Worm (Caenorhabditis elegans) whole organism, L4 larva: ENCODE measurements around the gene mdt-11.

ENCODE experiments used
- F10B5.3 ChIP-seq: sonication (generic microtip); optimal IDR thresholded peaks from 2 replicates; lab custom pipeline; 2016; ENCODE audit warnings: mild to moderate bottlenecking, missing genetic modification characterization, missing compliant biosample characterization
- F37D6.2 ChIP-seq: sonication (generic microtip); optimal IDR thresholded peaks from 2 replicates; lab custom pipeline; 2016; ENCODE audit warnings: mild to moderate bottlenecking, missing genetic modification characterization, missing compliant biosample characterization
- F49E8.2 ChIP-seq: sonication (generic microtip); optimal IDR thresholded peaks from 2 replicates; lab custom pipeline; 2016; ENCODE audit warnings: missing compliant biosample characterization, mild to moderate bottlenecking, missing genetic modification characterization, borderline replicate concordance
- R02D3.7 ChIP-seq: fragments of 150-350 bp; sonication (generic microtip); optimal IDR thresholded peaks from 3 replicates; lab custom pipeline; 2014; ENCODE audit warnings: missing biosample characterization, missing genetic modification characterization
- T20F7.1 ChIP-seq: fragments of 200-800 bp; sonication (Bioruptor generic); optimal IDR thresholded peaks from 2 replicates; lab custom pipeline; 2018; ENCODE audit warnings: mild to moderate bottlenecking, missing genetic modification characterization, missing compliant biosample characterization
- T26A8.4 ChIP-seq: fragments of 200-800 bp; sonication (Bioruptor generic); IDR thresholded peaks from 2 replicates; pipeline ENCODE4 v1.3.6; 2022; ENCODE audit warnings: missing genetic modification characterization, missing compliant biosample characterization
- Y48G9A.11 ChIP-seq: fragments of 200-800 bp; sonication (Bioruptor generic); IDR thresholded peaks from 2 replicates; pipeline ENCODE4 v1.3.6; 2022; ENCODE audit warnings: missing genetic modification reagents, missing genetic modification characterization, missing compliant biosample characterization
- Y5F2A.4 ChIP-seq: fragments of 200-800 bp; sonication (Bioruptor generic); optimal IDR thresholded peaks from 2 replicates; lab custom pipeline; 2018; ENCODE audit warnings: mild to moderate bottlenecking, missing genetic modification characterization, missing compliant biosample characterization
- ZK337.2 ChIP-seq: fragments of 200-800 bp; sonication (Bioruptor generic); IDR thresholded peaks from 2 replicates; pipeline ENCODE4 v1.3.6; 2022; ENCODE audit warnings: missing genetic modification reagents, missing genetic modification characterization, missing compliant biosample characterization
- ZK546.5 ChIP-seq, 2 experiments: sonication (generic microtip); optimal IDR thresholded peaks; 2 replicates each; lab custom pipeline; 2017; ENCODE audit warnings: missing biosample characterization in 2 of 2, missing genetic modification characterization in 2 of 2
- aly-2 ChIP-seq: sonication (generic microtip); optimal IDR thresholded peaks from 2 replicates; lab custom pipeline; 2018; ENCODE audit warnings: missing biosample characterization, missing genetic modification characterization
- attf-4 ChIP-seq: sonication (generic microtip); optimal IDR thresholded peaks from 3 replicates; lab custom pipeline; 2017; ENCODE audit warnings: missing biosample characterization, missing genetic modification characterization
- ceh-20 ChIP-seq: fragments of 200-800 bp; sonication (Bioruptor generic); IDR thresholded peaks from 2 replicates; pipeline ENCODE4 v1.3.6; 2022; ENCODE audit warnings: missing genetic modification reagents, missing genetic modification characterization, missing compliant biosample characterization
- ceh-32 ChIP-seq: sonication (generic microtip); optimal IDR thresholded peaks from 2 replicates; lab custom pipeline; 2016; ENCODE audit warnings: mild to moderate bottlenecking, missing genetic modification characterization, missing compliant biosample characterization; ENCODE audit not compliant: poor library complexity
- ceh-44 ChIP-seq: fragments of 200-800 bp; sonication (Bioruptor generic); IDR thresholded peaks from 2 replicates; pipeline ENCODE4 v1.3.6; 2022; ENCODE audit warnings: missing genetic modification reagents, missing genetic modification characterization, missing compliant biosample characterization
- ces-1 ChIP-seq: fragments of 150-350 bp; sonication (generic microtip); optimal IDR thresholded peaks from 4 replicates; lab custom pipeline; 2014; ENCODE audit warnings: missing biosample characterization, missing genetic modification reagents, missing genetic modification characterization
- ctbp-1 ChIP-seq: fragments of 200-800 bp; sonication (Bioruptor generic); IDR thresholded peaks from 2 replicates; pipeline ENCODE4 v1.3.6; 2022; ENCODE audit warnings: missing genetic modification reagents, missing genetic modification characterization, missing compliant biosample characterization
- daf-12 ChIP-seq: fragments of 150-350 bp; optimal IDR thresholded peaks from 2 replicates; lab custom pipeline; 2014; ENCODE audit warnings: missing biosample characterization, missing genetic modification reagents, missing genetic modification characterization
- daf-19 ChIP-seq: fragments of 200-800 bp; sonication (Bioruptor generic); conservative IDR thresholded peaks from 2 replicates; pipeline ENCODE4 v1.3.6; 2022; ENCODE audit warnings: missing genetic modification characterization, missing compliant biosample characterization
- daf-8 ChIP-seq: fragments of 200-800 bp; sonication (Bioruptor generic); IDR thresholded peaks from 2 replicates; pipeline ENCODE4 v1.3.6; 2022; ENCODE audit warnings: missing genetic modification characterization, missing compliant biosample characterization
- dmd-6 ChIP-seq: fragments of 200-800 bp; sonication (Bioruptor generic); IDR thresholded peaks from 2 replicates; pipeline ENCODE4 v1.3.6; 2022; ENCODE audit warnings: missing genetic modification reagents, missing genetic modification characterization, missing compliant biosample characterization
- dmd-9 ChIP-seq: fragments of 200-800 bp; sonication (Bioruptor generic); IDR thresholded peaks from 2 replicates; pipeline ENCODE4 v1.3.6; 2022; ENCODE audit warnings: missing genetic modification reagents, missing genetic modification characterization, missing compliant biosample characterization
- dpl-1 ChIP-seq: fragments of 150-350 bp; optimal IDR thresholded peaks from 2 replicates; lab custom pipeline; 2014; ENCODE audit warnings: missing biosample characterization, missing genetic modification reagents, missing genetic modification characterization
- duxl-1 ChIP-seq: sonication (generic microtip); optimal IDR thresholded peaks from 2 replicates; lab custom pipeline; 2016; ENCODE audit warnings: mild to moderate bottlenecking, missing genetic modification characterization, moderate library complexity, missing compliant biosample characterization; ENCODE audit not compliant: poor library complexity
- dve-1 ChIP-seq: sonication (generic microtip); optimal IDR thresholded peaks from 2 replicates; lab custom pipeline; 2017; ENCODE audit warnings: antibody characterized with exemption, mild to moderate bottlenecking, missing genetic modification characterization, missing compliant biosample characterization; ENCODE audit not compliant: insufficient read depth
- egl-43 ChIP-seq: fragments of 200-800 bp; sonication (Bioruptor generic); IDR thresholded peaks from 2 replicates; pipeline ENCODE4 v1.3.6; 2022; ENCODE audit warnings: missing genetic modification reagents, missing genetic modification characterization, missing compliant biosample characterization
- hif-1 ChIP-seq, 2 experiments: sonication (generic microtip); optimal IDR thresholded peaks; 2 replicates each; lab custom pipeline; 2016 to 2017; ENCODE audit warnings: missing compliant biosample characterization in 2 of 2, missing genetic modification characterization in 2 of 2, missing genetic modification reagents in 2 of 2, missing genotype in 2 of 2, mild to moderate bottlenecking in 1 of 2
- lin-13 ChIP-seq: fragments of 150-350 bp; optimal IDR thresholded peaks from 2 replicates; lab custom pipeline; 2014; ENCODE audit warnings: missing biosample characterization, missing genetic modification reagents, missing genetic modification characterization
- lsy-2 ChIP-seq, 2 experiments: fragments of 150-350 bp in 1 of 2; sonication (generic microtip) in 1 of 2; optimal IDR thresholded peaks; 2 replicates each; lab custom pipeline; 2014 to 2017; ENCODE audit warnings: missing biosample characterization in 2 of 2, missing genetic modification characterization in 2 of 2
- mes-2 ChIP-seq: sonication (generic microtip); optimal IDR thresholded peaks from 2 replicates; lab custom pipeline; 2016; ENCODE audit warnings: missing genotype, mild to moderate bottlenecking, missing genetic modification characterization, missing compliant biosample characterization; ENCODE audit not compliant: poor library complexity, severe bottlenecking
- mxl-3 ChIP-seq: fragments of 200-800 bp; sonication (Bioruptor generic); optimal IDR thresholded peaks from 2 replicates; lab custom pipeline; 2018; ENCODE audit warnings: mild to moderate bottlenecking, missing genetic modification characterization, missing compliant biosample characterization
- nhr-10 ChIP-seq: fragments of 150-350 bp; optimal IDR thresholded peaks from 2 replicates; lab custom pipeline; 2014; ENCODE audit warnings: missing biosample characterization, missing genetic modification characterization
- nhr-237 ChIP-seq: sonication (generic microtip); optimal IDR thresholded peaks from 2 replicates; lab custom pipeline; 2017; ENCODE audit warnings: missing biosample characterization, missing genetic modification characterization
- nhr-6 ChIP-seq: fragments of 150-350 bp; optimal IDR thresholded peaks from 2 replicates; lab custom pipeline; 2014; ENCODE audit warnings: missing biosample characterization, missing genetic modification characterization
- pqm-1 ChIP-seq: sonication (generic microtip); optimal IDR thresholded peaks from 2 replicates; lab custom pipeline; 2017; ENCODE audit warnings: missing biosample characterization, missing genetic modification characterization
- rbr-2 ChIP-seq: sonication (generic microtip); optimal IDR thresholded peaks from 2 replicates; lab custom pipeline; 2016; ENCODE audit warnings: missing genotype, missing genetic modification characterization, missing compliant biosample characterization
- saeg-2 ChIP-seq: fragments of 200-800 bp; sonication (Bioruptor generic); IDR thresholded peaks from 2 replicates; pipeline ENCODE4 v1.3.6; 2022; ENCODE audit warnings: missing genetic modification reagents, missing genetic modification characterization, missing compliant biosample characterization
- tra-1 ChIP-seq: fragments of 200-800 bp; sonication (Bioruptor generic); IDR thresholded peaks from 2 replicates; pipeline ENCODE4 v1.3.6; 2022; ENCODE audit warnings: missing genetic modification reagents, missing genetic modification characterization, missing compliant biosample characterization
- unc-130 ChIP-seq: sonication (generic microtip); optimal IDR thresholded peaks from 2 replicates; lab custom pipeline; 2016; ENCODE audit warnings: missing genetic modification reagents, missing genetic modification characterization, missing compliant biosample characterization
- unc-62 ChIP-seq, 3 experiments: fragments of 150-350 bp in 1 of 3; sonication (generic microtip); optimal IDR thresholded peaks in 2 of 3; peaks in 1 of 3; 1 replicate in 1 of 3; 2 replicates in 2 of 3; lab custom pipeline; 2014 to 2017; ENCODE audit warnings: missing biosample characterization in 3 of 3, missing genetic modification characterization in 3 of 3, missing genetic modification reagents in 3 of 3, missing genotype in 1 of 3
- vab-7 ChIP-seq: fragments of 200-800 bp; sonication (Bioruptor generic); IDR thresholded peaks from 2 replicates; pipeline ENCODE4 v1.3.6; 2022; ENCODE audit warnings: missing genetic modification reagents, missing genetic modification characterization, missing compliant biosample characterization
- zfp-3 ChIP-seq: fragments of 200-800 bp; sonication (Bioruptor generic); conservative IDR thresholded peaks from 2 replicates; pipeline ENCODE4 v1.3.6; 2022; ENCODE audit warnings: missing genetic modification reagents, missing genetic modification characterization, missing compliant biosample characterization
- ztf-7 ChIP-seq: fragments of 150-350 bp; optimal IDR thresholded peaks from 2 replicates; lab custom pipeline; 2014; ENCODE audit warnings: missing biosample characterization, missing genetic modification characterization

mdt-11 gene

ce11 chrIII:5068675-5069233, 47.7 kb downstream of the mdt-11 start, which contains the start of the genes C45G9.11 and C45G9.2:
Gene C45G9.11, minus strand, starts transcription at chrIII:5068725.
Gene C45G9.2, plus strand, starts transcription at chrIII:5069066.
- 0 out of 2 replicates have a peak, but pooled peaks have one; percentile 13 for TF ChIP-seq zfp-3 (GFP tag; lab: Robert Waterston, UW)
- TF ChIP-seq ceh-20 (GFP tag; lab: Robert Waterston, UW), result no peak
- TF ChIP-seq ZK546.5 (tag; optimal IDR thresholded peaks at IDR 0.05; lab: Kevin White, UChicago), result no peak
- TF ChIP-seq duxl-1 (tag; lab: Kevin White, UChicago), result peak; percentile 35
- TF ChIP-seq pqm-1 (tag; lab: Kevin White, UChicago), result no peak
- no peak for TF ChIP-seq vab-7 (GFP tag; lab: Robert Waterston, UW)
- TF ChIP-seq dpl-1 (GFP tag; lab: Kevin White, UChicago), result peak; percentile 94
- TF ChIP-seq F10B5.3 (tag; lab: Kevin White, UChicago), result no peak
- no peak for TF ChIP-seq dve-1 (tag; lab: Kevin White, UChicago)
- TF ChIP-seq nhr-237, result no peak
- peak in 1 of 2 experiments; percentile 84 for TF ChIP-seq hif-1 (tag; optimal IDR thresholded peaks at IDR 0.05; lab: Kevin White, UChicago)
- TF ChIP-seq R02D3.7 (tag; lab: Kevin White, UChicago), result no peak
- TF ChIP-seq ctbp-1, result 0 out of 2 replicates have a peak, but pooled peaks have one; percentile 12
- TF ChIP-seq Y48G9A.11 (GFP tag; lab: Robert Waterston, UW), result peak; percentile 52
- TF ChIP-seq lsy-2 (tag; optimal IDR thresholded peaks at IDR 0.05; lab: Kevin White, UChicago), result no peak
- peak; percentile 54; the same call in 1 of the 2 replicates for TF ChIP-seq dmd-6 (GFP tag; lab: Robert Waterston, UW)
- peak; percentile 44 for TF ChIP-seq T20F7.1 (GFP tag; lab: Kevin White, UChicago)
- TF ChIP-seq lin-13 (GFP tag; lab: Kevin White, UChicago), result peak; percentile 18
- TF ChIP-seq Y5F2A.4 (GFP tag; lab: Kevin White, UChicago), result no peak
- peak; percentile 46 for TF ChIP-seq nhr-6 (tag; lab: Kevin White, UChicago)
- TF ChIP-seq unc-130 (GFP tag; lab: Kevin White, UChicago), result peak; percentile 78
- peak; percentile 24 for TF ChIP-seq ztf-7 (tag; lab: Kevin White, UChicago)
- TF ChIP-seq F37D6.2 (tag; lab: Kevin White, UChicago), result peak; percentile 41
- TF ChIP-seq aly-2, result no peak
- peak; percentile 70; the same call in 1 of the 2 replicates for TF ChIP-seq ceh-44
- TF ChIP-seq rbr-2 (tag; lab: Kevin White, UChicago), result peak; percentile 49
- TF ChIP-seq dmd-9 (GFP tag; lab: Robert Waterston, UW), result peak; percentile 84
- peak; percentile 99 for TF ChIP-seq mes-2 (tag; lab: Kevin White, UChicago)
- TF ChIP-seq ZK337.2 (GFP tag; lab: Robert Waterston, UW), result peak; percentile 89
- no peak for TF ChIP-seq egl-43 (GFP tag; lab: Robert Waterston, UW)
- TF ChIP-seq daf-19, result no peak
- TF ChIP-seq, all 104 proteins: peak for 18

ce11 chrIII:5071509-5071908, 50.5 kb downstream of the mdt-11 start, which contains the start of gene C45G9.12:
Gene C45G9.12, minus strand, starts transcription at chrIII:5071609.
- TF ChIP-seq T26A8.4 (GFP tag; lab: Robert Waterston, UW) (no peak), ceh-32 (tag; lab: Kevin White, UChicago) (no peak), tra-1 (no peak), attf-4 (tag; lab: Kevin White, UChicago) (no peak), nhr-10 (tag; lab: Kevin White, UChicago) (no peak), dve-1 (tag; lab: Kevin White, UChicago) (no peak), F49E8.2 (no peak), daf-8 (GFP tag; lab: Robert Waterston, UW) (no peak), daf-19 (no peak), saeg-2 (GFP tag; lab: Robert Waterston, UW) (no peak), ces-1 (GFP tag; lab: Kevin White, UChicago) (no peak), unc-62 (GFP tag; optimal IDR thresholded peaks at IDR 0.05 in 1 of 2; lab: Kevin White, UChicago) (no peak), unc-62 (tag; optimal IDR thresholded peaks at IDR 0.05; lab: Kevin White, UChicago) (no peak), lsy-2 (tag; optimal IDR thresholded peaks at IDR 0.05; lab: Kevin White, UChicago) (no peak), rbr-2 (tag; lab: Kevin White, UChicago) (no peak), mxl-3 (GFP tag; lab: Kevin White, UChicago) (no peak), daf-12 (tag; lab: Kevin White, UChicago) (no peak), R02D3.7 (tag; lab: Kevin White, UChicago) (no peak)
